Fruit fly (Drosophila melanogaster): ENCODE data around the gene CG17472.

Gene CG17472

dm6 chr2L:20634215-20634614 lies at the start of gene CG17472:
Gene CG17472, plus strand, starts transcription at chr2L:20634515.
- TF ChIP-seq psq (optimal IDR thresholded peaks at IDR 0.05) (no peak), pan (optimal IDR thresholded peaks at IDR 0.05) (no peak), usp (GFP tag; optimal IDR thresholded peaks at IDR 0.05) (no peak), EcR (GFP tag; optimal IDR thresholded peaks at IDR 0.05) (no peak), CG8478 (optimal IDR thresholded peaks at IDR 0.05) (no peak), Dll (optimal IDR thresholded peaks at IDR 0.05) (no peak)

dm6 chr2L:20597744-20598143 lies 36.6 kb upstream of the CG17472 start:
- TF ChIP-seq pan (optimal IDR thresholded peaks at IDR 0.05) (no peak), EcR (GFP tag; optimal IDR thresholded peaks at IDR 0.05) (no peak), CG8478 (optimal IDR thresholded peaks at IDR 0.05) (no peak)

dm6 chr2L:20601282-20601681 lies 33.0 kb upstream of the CG17472 start:
- TF ChIP-seq CG8478 (optimal IDR thresholded peaks at IDR 0.05) = no peak
- TF ChIP-seq pan (optimal IDR thresholded peaks at IDR 0.05) = no peak
- no peak for TF ChIP-seq EcR (GFP tag; optimal IDR thresholded peaks at IDR 0.05)
- TF ChIP-seq psq (optimal IDR thresholded peaks at IDR 0.05) = no peak
- no peak for TF ChIP-seq usp (GFP tag; optimal IDR thresholded peaks at IDR 0.05)
- no peak for TF ChIP-seq Dll (optimal IDR thresholded peaks at IDR 0.05)

dm6 chr2L:20604096-20604495 lies 30.2 kb upstream of the CG17472 start, which contains the start of gene CG31677:
Gene CG31677, minus strand, starts transcription at chr2L:20604196.
- TF ChIP-seq Dll (optimal IDR thresholded peaks at IDR 0.05) (no peak), EcR (GFP tag; optimal IDR thresholded peaks at IDR 0.05) (no peak), pan (optimal IDR thresholded peaks at IDR 0.05) (no peak)

- no peak for TF ChIP-seq CG8478 (optimal IDR thresholded peaks at IDR 0.05)
- TF ChIP-seq EcR (GFP tag; optimal IDR thresholded peaks at IDR 0.05) = no peak
- TF ChIP-seq Dll (optimal IDR thresholded peaks at IDR 0.05) = no peak
- no peak for TF ChIP-seq usp (GFP tag; optimal IDR thresholded peaks at IDR 0.05)
- TF ChIP-seq psq (optimal IDR thresholded peaks at IDR 0.05) = no peak
- no peak for TF ChIP-seq pan (optimal IDR thresholded peaks at IDR 0.05)
These were observed 20.1 kb upstream of the CG17472 start, which contains the start of gene CG15475 for dm6 chr2L:20614222-20614621. Gene CG15475, plus strand, starts transcription at chr2L:20614522.

- TF ChIP-seq psq (optimal IDR thresholded peaks at IDR 0.05) (no peak), Dll (optimal IDR thresholded peaks at IDR 0.05) (no peak), pan (optimal IDR thresholded peaks at IDR 0.05) (no peak), usp (GFP tag; optimal IDR thresholded peaks at IDR 0.05) (no peak), CG8478 (optimal IDR thresholded peaks at IDR 0.05) (no peak), EcR (GFP tag; optimal IDR thresholded peaks at IDR 0.05) (no peak)
These were observed 4.1 kb downstream of the CG17472 start for dm6 chr2L:20638413-20638812.

dm6 chr2L:20639821-20640220 lies 5.5 kb downstream of the CG17472 start, which contains the start of gene CG31680:
Gene CG31680, plus strand, starts transcription at chr2L:20640121.
- TF ChIP-seq EcR (GFP tag; optimal IDR thresholded peaks at IDR 0.05) (no peak), Dll (optimal IDR thresholded peaks at IDR 0.05) (no peak), pan (optimal IDR thresholded peaks at IDR 0.05) (no peak), usp (GFP tag; optimal IDR thresholded peaks at IDR 0.05) (no peak), psq (optimal IDR thresholded peaks at IDR 0.05) (no peak), CG8478 (optimal IDR thresholded peaks at IDR 0.05) (no peak)

DNA sequence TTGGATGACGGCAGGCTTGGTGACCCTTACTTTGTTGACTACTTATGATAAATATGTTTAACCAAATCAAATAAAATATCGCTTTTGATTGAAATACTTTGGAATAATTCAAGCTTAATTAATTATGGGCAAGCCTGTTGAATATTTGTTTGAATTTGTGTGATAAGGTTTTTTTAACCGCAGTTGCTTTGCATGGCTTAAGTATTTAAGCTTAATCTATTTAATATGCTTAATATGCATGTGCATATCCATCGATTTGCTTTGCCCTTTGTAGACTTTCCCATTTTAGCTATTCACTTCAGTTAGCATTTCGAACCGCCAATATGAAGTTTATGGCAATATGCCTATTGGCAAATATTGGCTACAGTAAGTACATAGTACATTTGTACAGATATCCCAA lies 6.3 kb downstream of the CG17472 start, which contains the start of gene Sfp38D:
TSS of gene Sfp38D (plus strand) at position 301 of the 400 bp plus-strand sequence.
- no peak for TF ChIP-seq psq (optimal IDR thresholded peaks at IDR 0.05)
- no peak for TF ChIP-seq CG8478 (optimal IDR thresholded peaks at IDR 0.05)
- no peak for TF ChIP-seq EcR (GFP tag; optimal IDR thresholded peaks at IDR 0.05)
- TF ChIP-seq Dll (optimal IDR thresholded peaks at IDR 0.05) = no peak
- TF ChIP-seq usp (GFP tag; optimal IDR thresholded peaks at IDR 0.05) = no peak
- TF ChIP-seq pan (optimal IDR thresholded peaks at IDR 0.05) = no peak

dm6 chr2L:20643144-20643543 lies 8.8 kb downstream of the CG17472 start, which contains the start of gene CG17470:
Gene CG17470, minus strand, starts transcription at chr2L:20643244.
- TF ChIP-seq EcR (GFP tag; optimal IDR thresholded peaks at IDR 0.05) (no peak), Dll (optimal IDR thresholded peaks at IDR 0.05) (no peak), CG8478 (optimal IDR thresholded peaks at IDR 0.05) (no peak)

- TF ChIP-seq EcR (GFP tag; optimal IDR thresholded peaks at IDR 0.05) (no peak), pan (optimal IDR thresholded peaks at IDR 0.05) (no peak), usp (GFP tag; optimal IDR thresholded peaks at IDR 0.05) (no peak)
These were observed 11.1 kb downstream of the CG17472 start, which contains the start of the genes phr6-4 and CG2608 for dm6 chr2L:20645394-20645869. Gene phr6-4, minus strand, starts transcription at chr2L:20645791. Gene CG2608, plus strand, starts transcription at chr2L:20645822.

DNA sequence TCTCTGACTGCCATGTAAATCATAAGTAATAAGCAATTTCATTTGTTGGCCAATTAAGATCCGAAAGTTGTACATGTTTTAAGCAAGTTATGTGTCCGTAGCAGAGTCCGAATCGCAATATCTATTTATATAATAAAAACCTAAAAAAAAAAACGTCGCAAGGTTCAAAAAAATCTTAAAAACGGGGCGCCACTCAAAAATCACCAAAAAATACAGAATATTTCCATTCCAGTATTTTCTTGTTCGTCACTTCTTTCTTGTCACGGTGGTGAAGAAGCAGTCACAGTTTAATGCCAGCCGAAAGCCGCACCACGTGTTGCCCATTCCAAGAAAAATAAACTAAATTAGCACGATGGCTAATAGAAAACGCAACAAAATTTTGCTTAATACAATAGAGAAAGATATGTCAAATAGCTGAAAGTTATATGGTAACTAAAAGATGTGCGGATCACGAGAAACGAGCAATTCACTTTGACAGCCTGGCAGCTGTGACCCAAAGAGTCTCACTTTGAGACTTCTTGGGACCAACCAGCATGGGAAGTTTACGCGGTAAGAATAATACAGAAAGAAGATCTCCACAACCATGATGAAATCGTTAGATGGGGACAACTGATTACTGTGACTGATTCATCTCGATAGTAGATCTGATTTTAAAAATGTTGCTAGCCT lies 13.1 kb downstream of the CG17472 start:
- TF ChIP-seq Dll (optimal IDR thresholded peaks at IDR 0.05) (no peak), psq (optimal IDR thresholded peaks at IDR 0.05) (no peak), EcR (GFP tag; optimal IDR thresholded peaks at IDR 0.05) (no peak), usp (GFP tag; optimal IDR thresholded peaks at IDR 0.05) (no peak), pan (optimal IDR thresholded peaks at IDR 0.05) (no peak), CG8478 (optimal IDR thresholded peaks at IDR 0.05) (no peak)

DNA sequence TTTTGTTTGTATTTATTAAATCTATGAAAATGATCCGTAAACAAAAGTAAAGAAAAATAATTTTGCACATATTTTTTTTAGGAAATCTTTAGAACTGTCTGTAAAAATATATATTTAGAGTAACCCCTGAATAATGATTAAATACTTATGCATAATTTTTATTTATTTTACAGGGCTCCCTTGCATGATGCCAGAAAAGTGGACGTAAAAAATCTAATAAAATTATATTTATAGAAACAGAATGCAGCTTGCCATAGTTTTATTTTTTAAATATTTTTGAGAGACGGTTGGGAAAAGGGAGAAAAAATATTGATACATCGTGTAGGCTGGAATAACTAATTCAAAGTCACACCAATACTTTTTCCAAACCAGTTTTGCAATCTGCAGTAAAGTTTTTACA lies 14.3 kb downstream of the CG17472 start, which contains the start of gene CG18810:
TSS of gene CG18810 (plus strand) at position 301 of the 400 bp plus-strand sequence.
- TF ChIP-seq psq (optimal IDR thresholded peaks at IDR 0.05) = no peak
- no peak for TF ChIP-seq Dll (optimal IDR thresholded peaks at IDR 0.05)
- TF ChIP-seq usp (GFP tag; optimal IDR thresholded peaks at IDR 0.05) = no peak
- no peak for TF ChIP-seq pan (optimal IDR thresholded peaks at IDR 0.05)

dm6 chr2L:20649891-20650290 lies 15.6 kb downstream of the CG17472 start, which contains the start of gene CG2611:
Gene CG2611, plus strand, starts transcription at chr2L:20650189.
- no peak for TF ChIP-seq pan (optimal IDR thresholded peaks at IDR 0.05)
- no peak for TF ChIP-seq CG8478 (optimal IDR thresholded peaks at IDR 0.05)
- TF ChIP-seq Dll (optimal IDR thresholded peaks at IDR 0.05) = no peak
- no peak for TF ChIP-seq usp (GFP tag; optimal IDR thresholded peaks at IDR 0.05)
- TF ChIP-seq EcR (GFP tag; optimal IDR thresholded peaks at IDR 0.05) = no peak
- no peak for TF ChIP-seq psq (optimal IDR thresholded peaks at IDR 0.05)
